Worm (Caenorhabditis elegans) whole organism, L4/young adult: Measurements from ENCODE around the gene cab-1.

Experiments
- W03F9.2 ChIP-seq: fragments of 150-350 bp; optimal IDR thresholded peaks from 2 replicates; lab custom pipeline; 2014; ENCODE audit warnings: missing biosample characterization, missing genetic modification characterization
- dao-5 ChIP-seq: sonication (generic microtip); optimal IDR thresholded peaks from 2 replicates; lab custom pipeline; 2016; ENCODE audit warnings: missing genotype, missing genetic modification characterization, moderate library complexity, missing compliant biosample characterization
- him-1 ChIP-seq: sonication (generic microtip); optimal IDR thresholded peaks from 2 replicates; lab custom pipeline; 2016; ENCODE audit warnings: missing genotype, missing genetic modification reagents, missing genetic modification characterization, missing compliant biosample characterization

- TF ChIP-seq dao-5 (tag; lab: Kevin White, UChicago) = no peak
- TF ChIP-seq him-1 (tag; lab: Kevin White, UChicago) = no peak
- TF ChIP-seq W03F9.2 (tag; lab: Kevin White, UChicago) = no peak
These were observed 40.1 kb downstream of the cab-1 start for ce11 chrX:12172482-12173134.
